Fruit fly (Drosophila melanogaster): ENCODE measurements around the gene CG1523.

Gene CG1523

DNA sequence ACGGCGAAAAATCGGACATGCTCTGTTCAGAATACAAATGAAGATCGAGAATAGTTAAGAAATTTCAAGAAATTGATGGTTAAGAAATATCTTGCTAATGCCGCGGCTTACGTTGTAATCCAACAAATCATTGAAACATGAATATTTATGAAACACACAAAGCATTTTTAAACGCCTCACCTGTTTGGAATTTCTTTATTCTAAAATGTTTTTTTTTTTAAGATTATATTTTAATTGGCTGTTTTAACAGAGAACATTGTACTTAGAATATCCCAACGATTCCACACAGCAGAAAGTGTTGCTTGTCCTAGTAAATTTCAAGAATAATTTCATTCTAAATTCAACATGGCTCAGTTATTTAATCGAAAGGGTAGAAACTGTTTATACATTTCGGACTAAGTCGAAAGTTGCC is 32.5 kb upstream of the CG1523 start (continued):
- TF ChIP-seq HHEX (GFP tag; optimal IDR thresholded peaks at IDR 0.05) = no peak
- TF ChIP-seq Blimp-1 (GFP tag; optimal IDR thresholded peaks at IDR 0.05) = peak; percentile 31
- peak; percentile 34 for TF ChIP-seq CG2712 (tag; optimal IDR thresholded peaks at IDR 0.05)
- TF ChIP-seq schlank (tag; optimal IDR thresholded peaks at IDR 0.05) = no peak
- peak; percentile 45 for TF ChIP-seq phol (tag; optimal IDR thresholded peaks at IDR 0.05)
- no peak for TF ChIP-seq Bteb2 (GFP tag; optimal IDR thresholded peaks at IDR 0.05)
- TF ChIP-seq ash1 (GFP tag; optimal IDR thresholded peaks at IDR 0.05) = no peak
- no peak for TF ChIP-seq ac (GFP tag; optimal IDR thresholded peaks at IDR 0.05)
- peak; percentile 83 for TF ChIP-seq Ets65A (GFP tag)
- TF ChIP-seq CG1529 (GFP tag; optimal IDR thresholded peaks at IDR 0.05) = peak; percentile 28
- 0 out of 2 replicates have a peak, but pooled peaks have one; percentile 17 for TF ChIP-seq Xrp1 (GFP tag; IDR thresholded peaks at IDR 0.05)
- peak; percentile 34 for TF ChIP-seq nmo (GFP tag; optimal IDR thresholded peaks at IDR 0.05)
- peak; percentile 25 for TF ChIP-seq CG11504 (tag; optimal IDR thresholded peaks at IDR 0.05)
- TF ChIP-seq zf30C (GFP tag; optimal IDR thresholded peaks at IDR 0.05) = peak; percentile 37
- TF ChIP-seq tgo (GFP tag; IDR thresholded peaks at IDR 0.05) = no peak
- TF ChIP-seq Fer3 (tag; optimal IDR thresholded peaks at IDR 0.05) = no peak
- TF ChIP-seq CG14860 (GFP tag; IDR thresholded peaks at IDR 0.05; ENCODE audit: partially characterized antibody) = no peak
- TF ChIP-seq Nf-YC (tag; optimal IDR thresholded peaks at IDR 0.05) = no peak
- TF ChIP-seq CG10267 (tag; optimal IDR thresholded peaks at IDR 0.05) = peak; percentile 12
- peak; percentile 41 for TF ChIP-seq CG10979 (tag; optimal IDR thresholded peaks at IDR 0.05)
- peak; percentile 5 for TF ChIP-seq dmrt99B (tag; optimal IDR thresholded peaks at IDR 0.05)

DNA sequence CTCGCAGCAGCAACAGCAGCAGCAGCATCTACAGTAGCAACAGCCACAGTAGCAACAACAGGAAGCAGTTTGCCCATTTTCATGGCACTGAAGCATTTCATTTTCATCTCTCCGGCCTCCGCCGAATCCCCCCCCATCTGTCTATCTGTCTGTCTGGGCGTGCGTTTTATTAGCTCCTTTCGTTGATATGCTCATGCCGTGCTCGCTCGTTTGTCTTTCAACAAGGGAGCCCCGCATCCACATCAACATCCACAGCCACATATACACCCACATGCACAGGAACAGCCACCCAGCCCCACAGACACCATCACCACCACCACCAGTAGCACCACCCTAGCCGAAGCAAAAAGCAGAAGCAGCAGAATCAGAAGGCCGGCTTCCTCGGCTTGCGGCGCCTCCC is 32.1 kb upstream of the CG1523 start:
- TF ChIP-seq CG16779 (GFP tag; IDR thresholded peaks at IDR 0.05) (0 out of 2 replicates have a peak, but pooled peaks have one; percentile 29), pzg (GFP tag; optimal IDR thresholded peaks at IDR 0.05) (no peak), ken (GFP tag; IDR thresholded peaks at IDR 0.05) (0 out of 3 replicates have a peak, but pooled peaks have one; percentile 42), gcm (GFP tag; optimal IDR thresholded peaks at IDR 0.05) (peak; percentile 14), sr (GFP tag; IDR thresholded peaks at IDR 0.05) (0 out of 3 replicates have a peak, but pooled peaks have one; percentile 36), CG13123 (GFP tag; optimal IDR thresholded peaks at IDR 0.05) (no peak), CG10543 (GFP tag; optimal IDR thresholded peaks at IDR 0.05) (peak; percentile 25), Hey (tag; optimal IDR thresholded peaks at IDR 0.05) (no peak), grau (tag; optimal IDR thresholded peaks at IDR 0.05) (no peak), cg (GFP tag; optimal IDR thresholded peaks at IDR 0.05) (peak; percentile 50), Adf1 (GFP tag; IDR thresholded peaks at IDR 0.05) (peak; percentile 8; the same call in 1 of the 2 replicates), CG12769 (tag; optimal IDR thresholded peaks at IDR 0.05) (no peak), chinmo (GFP tag; IDR thresholded peaks at IDR 0.05; ENCODE audit: partially characterized antibody) (0 out of 4 replicates have a peak, but pooled peaks have one; percentile 68), nom (GFP tag; optimal IDR thresholded peaks at IDR 0.05) (peak; percentile 38), Med (GFP tag) (peak; percentile 79), Atf6 (GFP tag; IDR thresholded peaks at IDR 0.05) (0 out of 2 replicates have a peak, but pooled peaks have one; percentile 16), CG4730 (GFP tag; IDR thresholded peaks at IDR 0.05) (no peak), CG12659 (GFP tag; optimal IDR thresholded peaks at IDR 0.05) (no peak), Deaf1 (tag; optimal IDR thresholded peaks at IDR 0.05) (peak; percentile 45), Doc3 (GFP tag; IDR thresholded peaks at IDR 0.05; ENCODE audit: partially characterized antibody) (0 out of 3 replicates have a peak, but pooled peaks have one; percentile 15), abd-A (tag; optimal IDR thresholded peaks at IDR 0.05) (peak; percentile 92), org-1 (GFP tag; optimal IDR thresholded peaks at IDR 0.05) (peak; percentile 59), rib (GFP tag; IDR thresholded peaks at IDR 0.05) (0 out of 2 replicates have a peak, but pooled peaks have one; percentile 27), chm (GFP tag; IDR thresholded peaks at IDR 0.05) (0 out of 2 replicates have a peak, but pooled peaks have one; percentile 10), crol (GFP tag; IDR thresholded peaks at IDR 0.05) (peak; percentile 87)
